Worm (Caenorhabditis elegans): ENCODE data around the gene npr-42.

Gene npr-42

DNA sequence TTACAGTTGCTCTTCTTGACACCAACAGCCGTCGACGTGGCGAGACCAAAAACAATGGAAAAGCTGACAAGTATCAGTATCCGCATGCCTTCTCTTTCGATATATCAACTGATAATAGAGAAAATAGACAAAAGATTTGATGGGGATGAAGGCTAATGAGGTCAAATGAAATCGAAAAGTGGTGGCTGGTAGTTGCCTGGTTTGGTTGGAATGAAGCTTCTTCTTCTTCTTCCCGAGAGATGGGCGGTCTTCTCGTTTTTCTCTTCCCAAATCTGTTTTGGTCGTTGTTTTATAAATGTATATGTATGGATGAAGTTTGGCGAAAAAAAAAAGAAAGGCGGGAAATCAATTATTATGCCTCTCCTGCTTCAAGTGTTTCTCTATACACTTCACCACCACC, 5.7 kb downstream of the npr-42 start, which contains the start of gene C01F1.5:
C01F1.5 (minus strand) TSS at position 103 of the 400 bp plus-strand sequence.
- TF ChIP-seq lin-38 (GFP tag; IDR thresholded peaks at IDR 0.05): 0 out of 2 replicates have a peak, but pooled peaks have one; percentile 18
- no peak for TF ChIP-seq mxl-2 (GFP tag; conservative IDR thresholded peaks at IDR 0.05)
- no peak for TF ChIP-seq mes-2 (tag; optimal IDR thresholded peaks at IDR 0.05; ENCODE audit: poor library complexity, severe bottlenecking)
- TF ChIP-seq dmd-8 (GFP tag; IDR thresholded peaks at IDR 0.05): no peak
- no peak for TF ChIP-seq ama-1 (optimal IDR thresholded peaks at IDR 0.05)
- no peak for TF ChIP-seq lir-3 (tag; optimal IDR thresholded peaks at IDR 0.05)
- peak in 1 of 2 experiments; percentile 89 for TF ChIP-seq unc-62 (GFP tag; optimal IDR thresholded peaks at IDR 0.05 in 1 of 2)
- TF ChIP-seq unc-62 (tag; optimal IDR thresholded peaks at IDR 0.05): no peak
- TF ChIP-seq R02D3.7 (tag; optimal IDR thresholded peaks at IDR 0.05): no peak

DNA sequence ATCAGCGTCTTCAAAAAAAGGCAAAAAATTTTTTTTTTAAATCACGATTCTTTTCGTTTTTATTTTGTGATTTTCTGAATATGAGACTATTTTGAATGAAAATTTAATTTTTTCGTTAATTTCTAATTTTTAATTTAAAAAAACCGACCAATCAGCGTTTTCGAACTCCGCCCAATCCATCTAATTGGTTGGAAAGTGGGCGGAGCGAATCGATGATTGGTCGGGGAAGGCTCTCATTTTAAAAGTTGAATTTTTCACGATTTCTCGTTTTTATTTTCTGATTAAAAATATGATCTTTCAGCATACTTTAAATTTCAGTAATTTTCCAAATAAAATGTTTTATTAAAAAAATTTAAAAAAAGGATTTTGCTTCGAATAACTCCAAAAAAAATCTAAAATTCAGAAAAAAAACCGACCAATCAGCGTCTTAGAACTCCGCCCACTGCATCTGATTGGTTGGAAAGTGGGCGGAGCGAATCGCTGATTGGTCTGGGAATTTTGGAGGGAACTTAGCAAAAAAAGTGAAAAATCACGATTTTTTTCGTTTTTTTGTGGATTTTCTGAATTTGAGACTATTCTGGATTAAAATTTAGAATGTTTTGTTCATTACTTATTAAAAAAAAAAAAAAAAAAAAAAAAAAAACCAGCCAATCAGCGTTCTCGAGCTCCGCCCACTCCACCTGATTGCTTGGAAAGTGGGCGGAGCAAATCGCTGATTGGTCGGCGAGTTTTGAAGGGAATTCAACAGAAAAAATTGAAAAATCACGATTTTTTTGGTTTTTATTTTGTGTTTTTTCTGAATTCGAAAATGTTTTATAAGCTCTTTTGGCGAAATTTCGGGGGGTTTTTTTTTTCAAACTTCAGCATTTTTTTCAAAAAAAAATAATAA, 8.5 kb downstream of the npr-42 start:
- TF ChIP-seq nhr-48 (tag; optimal IDR thresholded peaks at IDR 0.05) (no peak), attf-4 (tag; optimal IDR thresholded peaks at IDR 0.05) (no peak), nhr-42 (GFP tag; IDR thresholded peaks at IDR 0.05) (no peak), dve-1 (tag; optimal IDR thresholded peaks at IDR 0.05; ENCODE audit: insufficient read depth) (no peak), daf-8 (GFP tag; IDR thresholded peaks at IDR 0.05) (no peak), zip-2 (tag; optimal IDR thresholded peaks at IDR 0.05) (no peak), D1046.2 (GFP tag; IDR thresholded peaks at IDR 0.05) (no peak), zfp-2 (tag; optimal IDR thresholded peaks at IDR 0.05) (no peak), hlh-11 (tag; optimal IDR thresholded peaks at IDR 0.05) (no peak), nhr-77 (tag; optimal IDR thresholded peaks at IDR 0.05) (no peak), lin-15B (tag; optimal IDR thresholded peaks at IDR 0.05) (no peak), tra-1 (GFP tag; IDR thresholded peaks at IDR 0.05) (no peak), T26A8.4 (GFP tag; IDR thresholded peaks at IDR 0.05) (no peak), Y5F2A.4 (GFP tag; optimal IDR thresholded peaks at IDR 0.05) (no peak), lin-29 (GFP tag; IDR thresholded peaks at IDR 0.05) (no peak), Y75B8A.6 (GFP tag; IDR thresholded peaks at IDR 0.05) (no peak), ces-1 (GFP tag; optimal IDR thresholded peaks at IDR 0.05) (no peak)

DNA sequence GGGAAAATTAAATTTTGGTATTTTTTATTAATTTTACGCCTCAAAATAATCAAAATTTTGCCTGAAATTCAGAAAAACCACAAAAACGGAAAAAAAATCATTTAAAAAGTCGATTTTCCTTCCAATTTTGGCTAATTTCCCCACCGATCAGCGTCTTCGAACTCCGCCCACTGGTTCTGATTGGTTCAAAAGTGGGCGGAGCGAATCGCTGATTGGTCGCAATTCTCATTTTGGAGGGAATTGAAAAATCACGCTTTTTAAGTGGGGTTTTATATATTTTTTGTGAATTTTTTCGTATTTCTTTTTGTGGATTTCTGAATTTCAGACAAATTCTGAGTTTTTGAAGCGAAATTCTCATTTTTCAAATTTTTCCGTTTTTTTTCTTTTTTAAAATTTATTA, 10.9 kb downstream of the npr-42 start:
- TF ChIP-seq lin-15B (tag; optimal IDR thresholded peaks at IDR 0.05): no peak
- TF ChIP-seq tag-97 (GFP tag; IDR thresholded peaks at IDR 0.05): no peak
- TF ChIP-seq hmg-1.1 (GFP tag; IDR thresholded peaks at IDR 0.05): no peak
- no peak for TF ChIP-seq mep-1 (tag; optimal IDR thresholded peaks at IDR 0.05)
- no peak for TF ChIP-seq set-16 (GFP tag; IDR thresholded peaks at IDR 0.05)
- no peak for TF ChIP-seq rbr-2 (tag; optimal IDR thresholded peaks at IDR 0.05)
- no peak for TF ChIP-seq nhr-77 (tag; optimal IDR thresholded peaks at IDR 0.05)
- no peak for TF ChIP-seq nhr-102 (tag; optimal IDR thresholded peaks at IDR 0.05)
- TF ChIP-seq mes-2 (tag; optimal IDR thresholded peaks at IDR 0.05; ENCODE audit: poor library complexity, severe bottlenecking): no peak
- no peak for TF ChIP-seq cey-2 (tag; optimal IDR thresholded peaks at IDR 0.05; ENCODE audit: borderline replicate concordance, insufficient read depth)
- no peak for TF ChIP-seq ztf-11 (tag; optimal IDR thresholded peaks at IDR 0.05)
- TF ChIP-seq zip-11 (GFP tag; IDR thresholded peaks at IDR 0.05): no peak
- TF ChIP-seq nhr-6 (tag; optimal IDR thresholded peaks at IDR 0.05): no peak

- TF ChIP-seq hmg-1.1 (GFP tag; IDR thresholded peaks at IDR 0.05) (no peak), aha-1 (tag) (peak; percentile 5), php-3 (GFP tag; IDR thresholded peaks at IDR 0.05) (no peak), F10B5.3 (tag; optimal IDR thresholded peaks at IDR 0.05) (no peak), nhr-25 (tag; optimal IDR thresholded peaks at IDR 0.05; ENCODE audit: borderline replicate concordance, insufficient read depth) (no peak), zfp-2 (tag; optimal IDR thresholded peaks at IDR 0.05) (no peak), dve-1 (tag; optimal IDR thresholded peaks at IDR 0.05; ENCODE audit: insufficient read depth) (no peak), gei-8 (GFP tag; optimal IDR thresholded peaks at IDR 0.05) (no peak), fkh-10 (GFP tag; optimal IDR thresholded peaks at IDR 0.05) (no peak), jun-1 (tag; optimal IDR thresholded peaks at IDR 0.05) (no peak), unc-62 (GFP tag; optimal IDR thresholded peaks at IDR 0.05 in 1 of 2) (peak in 1 of 2 experiments; percentile 86), unc-62 (tag; optimal IDR thresholded peaks at IDR 0.05) (no peak)
These were observed 12.1 kb downstream of the npr-42 start, which contains the start of gene C01F1.6 for ce11 chrII:4288111-4288510. C01F1.6 (minus strand) TSS chrII:4288211.
